Fruit fly (Drosophila melanogaster) whole organism, embryonic: ENCODE results near the gene MED15.

Source experiments
- B-H1 ChIP-seq: fragments of 200-800 bp; sonication (Bioruptor generic); IDR thresholded peaks from 3 replicates; pipeline ENCODE4 v1.3.6; 2022; ENCODE audit warnings: missing biosample characterization, missing genetic modification characterization
- Bteb2 ChIP-seq: fragments of 200-800 bp; sonication (Bioruptor generic); optimal IDR thresholded peaks from 2 replicates; lab custom pipeline; 2016; ENCODE audit warnings: missing biosample characterization, missing genetic modification characterization
- CG10147 ChIP-seq: fragments of 200-800 bp; sonication (Bioruptor generic); optimal IDR thresholded peaks from 2 replicates; lab custom pipeline; 2019; ENCODE audit warnings: missing biosample characterization, mild to moderate bottlenecking, missing genetic modification characterization, moderate library complexity
- CG1024 ChIP-seq: fragments of 200-800 bp; sonication (Bioruptor generic); IDR thresholded peaks from 2 replicates; pipeline ENCODE4 v1.3.6; 2022; ENCODE audit warnings: missing biosample characterization, missing genetic modification characterization
- CG11247 ChIP-seq: fragments of 200-800 bp; sonication (Bioruptor generic); IDR thresholded peaks from 2 replicates; pipeline ENCODE4 v1.3.6; 2022; ENCODE audit warnings: missing biosample characterization, missing genetic modification characterization
- CG11695 ChIP-seq: fragments of 200-800 bp; sonication (Bioruptor generic); IDR thresholded peaks from 3 replicates; pipeline ENCODE4 v1.3.6; 2022; ENCODE audit warnings: missing biosample characterization, missing genetic modification characterization
- CG13775 ChIP-seq: fragments of 200-800 bp; sonication (Bioruptor generic); optimal IDR thresholded peaks from 3 replicates; lab custom pipeline; 2017; ENCODE audit warnings: missing biosample characterization, mild to moderate bottlenecking, missing genetic modification characterization
- CG16815 ChIP-seq: fragments of 200-800 bp; sonication (Bioruptor generic); optimal IDR thresholded peaks from 3 replicates; lab custom pipeline; 2017; ENCODE audit warnings: missing biosample characterization, mild to moderate bottlenecking, missing genetic modification characterization
- CG17328 ChIP-seq: fragments of 200-800 bp; sonication (Bioruptor generic); IDR thresholded peaks from 2 replicates; pipeline ENCODE4 v1.3.6; 2022; ENCODE audit warnings: missing biosample characterization, missing genetic modification characterization
- CG17385 ChIP-seq: fragments of 200-800 bp; sonication (Bioruptor generic); optimal IDR thresholded peaks from 3 replicates; lab custom pipeline; 2018; ENCODE audit warnings: missing biosample characterization, mild to moderate bottlenecking, missing genetic modification characterization
- CG34224 ChIP-seq: fragments of 200-800 bp; sonication (Bioruptor generic); IDR thresholded peaks from 3 replicates; pipeline ENCODE4 v1.3.6; 2022; ENCODE audit warnings: missing biosample characterization, missing genetic modification characterization; ENCODE audit not compliant: partially characterized antibody
- CG4424 ChIP-seq: fragments of 200-800 bp; sonication (Bioruptor generic); optimal IDR thresholded peaks from 3 replicates; lab custom pipeline; 2016; ENCODE audit warnings: missing biosample characterization, missing genetic modification characterization
- CG4707 ChIP-seq: fragments of 200-800 bp; sonication (Bioruptor generic); optimal IDR thresholded peaks from 2 replicates; lab custom pipeline; 2018; ENCODE audit warnings: missing biosample characterization, mild to moderate bottlenecking, missing genetic modification characterization, moderate library complexity
- CG4730 ChIP-seq: fragments of 200-800 bp; sonication (Bioruptor generic); IDR thresholded peaks from 2 replicates; pipeline ENCODE4 v1.3.6; 2022; ENCODE audit warnings: missing biosample characterization, missing genetic modification characterization
- CG6689 ChIP-seq: fragments of 200-800 bp; sonication (Bioruptor generic); IDR thresholded peaks from 2 replicates; pipeline ENCODE4 v1.3.6; 2022; ENCODE audit warnings: missing biosample characterization, missing genetic modification characterization
- CG7271 ChIP-seq: fragments of 200-800 bp; sonication (Bioruptor generic); optimal IDR thresholded peaks from 2 replicates; lab custom pipeline; 2018; ENCODE audit warnings: missing biosample characterization, mild to moderate bottlenecking, missing genetic modification characterization, moderate library complexity
- CG9215 ChIP-seq: fragments of 200-800 bp; sonication (Bioruptor generic); IDR thresholded peaks from 2 replicates; pipeline ENCODE4 v1.3.6; 2022; ENCODE audit warnings: missing biosample characterization, missing genetic modification characterization
- CG9797 ChIP-seq: fragments of 200-800 bp; sonication (Bioruptor generic); optimal IDR thresholded peaks from 3 replicates; lab custom pipeline; 2018; ENCODE audit warnings: missing biosample characterization, mild to moderate bottlenecking, missing genetic modification characterization
- CG9876 ChIP-seq: fragments of 200-800 bp; sonication (Bioruptor generic); optimal IDR thresholded peaks from 2 replicates; lab custom pipeline; 2016; ENCODE audit warnings: missing biosample characterization, missing genetic modification characterization
- D19B ChIP-seq: fragments of 200-800 bp; sonication (Bioruptor generic); optimal IDR thresholded peaks from 2 replicates; lab custom pipeline; 2017; ENCODE audit warnings: missing biosample characterization, mild to moderate bottlenecking, missing genetic modification characterization
- Dip2 ChIP-seq: fragments of 200-800 bp; sonication (Bioruptor generic); IDR thresholded peaks from 2 replicates; pipeline ENCODE4 v1.3.6; 2022; ENCODE audit warnings: missing biosample characterization, missing genetic modification characterization
- HLHmδ ChIP-seq: fragments of 200-800 bp; sonication (Bioruptor generic); optimal IDR thresholded peaks from 2 replicates; lab custom pipeline; 2018; ENCODE audit warnings: missing biosample characterization, mild to moderate bottlenecking, missing genetic modification characterization, moderate library complexity
- Hand ChIP-seq: fragments of 200-800 bp; sonication (Bioruptor generic); optimal IDR thresholded peaks from 2 replicates; lab custom pipeline; 2017; ENCODE audit warnings: mild to moderate bottlenecking, missing biosample characterization, missing genetic modification reagents, missing genetic modification characterization
- HmgZ ChIP-seq: fragments of 200-800 bp; sonication (Bioruptor generic); optimal IDR thresholded peaks from 2 replicates; lab custom pipeline; 2018; ENCODE audit warnings: missing biosample characterization, mild to moderate bottlenecking, missing genetic modification characterization
- MESR4 ChIP-seq: fragments of 200-800 bp; sonication (Bioruptor generic); optimal IDR thresholded peaks from 2 replicates; lab custom pipeline; 2018; ENCODE audit warnings: missing biosample characterization, mild to moderate bottlenecking, missing genetic modification characterization, moderate library complexity
- NC2β ChIP-seq: fragments of 200-800 bp; sonication (Bioruptor generic); optimal IDR thresholded peaks from 2 replicates; lab custom pipeline; 2016; ENCODE audit warnings: missing biosample characterization, missing genetic modification characterization
- Sox100B ChIP-seq: fragments of 200-800 bp; sonication (Bioruptor generic); optimal IDR thresholded peaks from 3 replicates; lab custom pipeline; 2018; ENCODE audit warnings: missing biosample characterization, mild to moderate bottlenecking, missing genetic modification characterization
- Spps ChIP-seq: fragments of 200-800 bp; sonication (Bioruptor generic); optimal IDR thresholded peaks from 2 replicates; lab custom pipeline; 2018; ENCODE audit warnings: missing biosample characterization, mild to moderate bottlenecking, missing genetic modification characterization
- Sry-δ ChIP-seq: fragments of 200-800 bp; sonication (Bioruptor generic); optimal IDR thresholded peaks from 2 replicates; lab custom pipeline; 2016; ENCODE audit warnings: missing biosample characterization, missing genetic modification characterization
- Stat92E ChIP-seq, 3 experiments: fragments of >200 bp in 2 of 3; fragments of 200-800 bp in 1 of 3; sonication (Bioruptor generic) in 1 of 3; optimal IDR thresholded peaks; 2 replicates each; lab custom pipeline; 2017 to 2019; ENCODE audit warnings: missing biosample characterization in 3 of 3, missing genetic modification characterization in 3 of 3, mild to moderate bottlenecking in 1 of 3, moderate library complexity in 1 of 3
- ab ChIP-seq: fragments of 200-800 bp; sonication (Bioruptor generic); optimal IDR thresholded peaks from 2 replicates; lab custom pipeline; 2016; ENCODE audit warnings: missing biosample characterization, missing genetic modification characterization
- btn ChIP-seq: fragments of 200-800 bp; sonication (Bioruptor generic); optimal IDR thresholded peaks from 2 replicates; lab custom pipeline; 2016; ENCODE audit warnings: missing biosample characterization, missing genetic modification characterization
- cas ChIP-seq: fragments of 200-800 bp; sonication (Bioruptor generic); IDR thresholded peaks from 2 replicates; pipeline ENCODE4 v1.3.6; 2022; ENCODE audit warnings: missing biosample characterization, missing genetic modification characterization
- corto ChIP-seq: fragments of 200-800 bp; sonication (Bioruptor generic); optimal IDR thresholded peaks from 2 replicates; lab custom pipeline; 2016; ENCODE audit warnings: missing biosample characterization, mild to moderate bottlenecking, missing genetic modification characterization, moderate library complexity
- dan ChIP-seq: fragments of 200-800 bp; sonication (Bioruptor generic); IDR thresholded peaks from 2 replicates; pipeline ENCODE4 v1.3.6; 2022; ENCODE audit warnings: missing biosample characterization, missing genetic modification characterization
- grau ChIP-seq: fragments of 200-800 bp; optimal IDR thresholded peaks from 3 replicates; lab custom pipeline; 2019; ENCODE audit warnings: missing biosample characterization, mild to moderate bottlenecking, missing genetic modification characterization, moderate library complexity
- ind ChIP-seq: fragments of 200-800 bp; sonication (Bioruptor generic); optimal IDR thresholded peaks from 3 replicates; lab custom pipeline; 2016; ENCODE audit warnings: missing biosample characterization, missing genetic modification characterization
- lmd ChIP-seq: fragments of 200-800 bp; sonication (Bioruptor generic); IDR thresholded peaks from 2 replicates; pipeline ENCODE4 v1.3.6; 2022; ENCODE audit warnings: missing biosample characterization, missing genetic modification characterization
- nerfin-2 ChIP-seq: fragments of 200-800 bp; sonication (Bioruptor generic); IDR thresholded peaks from 2 replicates; pipeline ENCODE4 v1.3.6; 2022; ENCODE audit warnings: missing biosample characterization, missing genetic modification characterization; ENCODE audit not compliant: partially characterized antibody
- nmo ChIP-seq: fragments of 200-800 bp; sonication (Bioruptor generic); optimal IDR thresholded peaks from 2 replicates; lab custom pipeline; 2018; ENCODE audit warnings: missing biosample characterization, mild to moderate bottlenecking, missing genetic modification characterization, moderate library complexity
- onecut ChIP-seq: fragments of 200-800 bp; sonication (Bioruptor generic); IDR thresholded peaks from 2 replicates; pipeline ENCODE4 v1.3.6; 2022; ENCODE audit warnings: missing biosample characterization, missing genetic modification characterization
- p53 ChIP-seq: fragments of 200-800 bp; sonication (Bioruptor generic); optimal IDR thresholded peaks from 2 replicates; lab custom pipeline; 2016; ENCODE audit warnings: missing biosample characterization, missing genetic modification characterization
- peb ChIP-seq: fragments of 200-800 bp; sonication (Bioruptor generic); IDR thresholded peaks from 2 replicates; pipeline ENCODE4 v1.3.6; 2022; ENCODE audit warnings: missing biosample characterization, missing genetic modification characterization
- prd ChIP-seq, 3 experiments: fragments of >200 bp in 2 of 3; fragments of 200-800 bp in 1 of 3; sonication (Bioruptor generic) in 1 of 3; optimal IDR thresholded peaks in 2 of 3; IDR thresholded peaks in 1 of 3; 2 replicates in 2 of 3; 3 replicates in 1 of 3; pipeline versions ENCODE4 v1.3.6 to Lab custom; 2017 to 2022; ENCODE audit warnings: missing biosample characterization in 1 of 3, missing genetic modification characterization in 1 of 3
- rib ChIP-seq: fragments of 200-800 bp; sonication (Bioruptor generic); IDR thresholded peaks from 2 replicates; pipeline ENCODE4 v1.3.6; 2022; ENCODE audit warnings: missing biosample characterization, missing genetic modification characterization
- salm ChIP-seq: fragments of 200-800 bp; sonication (Bioruptor generic); optimal IDR thresholded peaks from 2 replicates; lab custom pipeline; 2018; ENCODE audit warnings: missing biosample characterization, mild to moderate bottlenecking, missing genetic modification characterization
- shn ChIP-seq: fragments of 200-800 bp; sonication (Bioruptor generic); optimal IDR thresholded peaks from 3 replicates; lab custom pipeline; 2016; ENCODE audit warnings: missing biosample characterization, missing genetic modification characterization
- sob ChIP-seq: fragments of 200-800 bp; sonication (Bioruptor generic); IDR thresholded peaks from 2 replicates; pipeline ENCODE4 v1.3.6; 2022; ENCODE audit warnings: missing biosample characterization, missing genetic modification characterization
- ttk ChIP-seq: fragments of 200-800 bp; sonication (Bioruptor generic); IDR thresholded peaks from 2 replicates; pipeline ENCODE4 v2.1.2; 2022; ENCODE audit warnings: missing biosample characterization, missing genetic modification characterization
- twi ChIP-seq: fragments of 200-800 bp; optimal IDR thresholded peaks from 2 replicates; lab custom pipeline; 2019; ENCODE audit warnings: missing biosample characterization, mild to moderate bottlenecking, missing genetic modification characterization, moderate library complexity

The MED15 gene

DNA sequence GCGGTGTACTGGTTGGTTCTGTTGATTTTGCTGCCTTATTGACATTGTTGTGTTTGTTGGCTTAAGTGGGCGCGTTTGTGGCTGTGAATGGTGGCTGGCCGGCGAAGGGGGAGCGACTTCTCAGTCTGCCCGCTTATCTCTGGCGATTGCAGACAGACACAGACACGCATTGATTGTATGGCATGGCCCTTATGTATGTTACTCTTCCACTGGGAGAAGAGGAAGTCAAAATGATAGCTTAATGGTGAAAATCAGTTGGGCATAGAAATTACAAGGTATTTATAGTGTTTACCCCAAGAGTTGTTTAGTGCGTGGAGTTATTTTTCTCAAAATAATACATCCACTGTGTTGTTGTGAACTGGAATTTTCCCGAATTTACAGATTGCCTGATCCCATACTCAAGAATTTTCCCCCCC lies 13.0 kb downstream of the MED15 start (continued):
- peak; percentile 91 for TF ChIP-seq onecut (GFP tag; lab: Robert Waterston, UW)
- TF ChIP-seq Spps, result peak; percentile 69
- peak; percentile 61 for TF ChIP-seq CG10147 (GFP tag; lab: Kevin White, UChicago)
- TF ChIP-seq CG34224 (GFP tag; lab: Robert Waterston, UW), result no peak
- TF ChIP-seq Bteb2 (GFP tag; lab: Kevin White, UChicago), result peak; percentile 70
- peak in 1 of 3 experiments; percentile 19 for TF ChIP-seq Stat92E (GFP tag; optimal IDR thresholded peaks at IDR 0.05; lab: Kevin White, UChicago)
- TF ChIP-seq CG4424 (GFP tag; lab: Kevin White, UChicago), result peak; percentile 81
- peak; percentile 69; the same call in 1 of the 2 replicates for TF ChIP-seq peb (GFP tag; lab: Robert Waterston, UW)
- TF ChIP-seq MESR4, result peak; percentile 52
- TF ChIP-seq prd (optimal IDR thresholded peaks at IDR 0.05; lab: Kevin White, UChicago), result no peak
- peak; percentile 64; the same call in 2 of the 3 replicates for TF ChIP-seq prd (GFP tag; IDR thresholded peaks at IDR 0.05; lab: Robert Waterston, UW)
- TF ChIP-seq CG11247 (GFP tag; lab: Robert Waterston, UW), result peak; percentile 87
- TF ChIP-seq rib (GFP tag; lab: Robert Waterston, UW), result peak; percentile 90
- TF ChIP-seq corto, result peak; percentile 28
- TF ChIP-seq CG4707 (GFP tag; lab: Kevin White, UChicago), result peak; percentile 95
- TF ChIP-seq D19B (GFP tag; lab: Kevin White, UChicago), result peak; percentile 58
- peak; percentile 36 for TF ChIP-seq ind (GFP tag; lab: Kevin White, UChicago)
- peak; percentile 45; the same call in 1 of the 2 replicates for TF ChIP-seq CG9215 (GFP tag; lab: Robert Waterston, UW)
- peak; percentile 95 for TF ChIP-seq HmgZ (tag; lab: Kevin White, UChicago)
- peak; percentile 79 for TF ChIP-seq p53 (GFP tag; lab: Kevin White, UChicago)
- peak; percentile 91 for TF ChIP-seq CG17385 (GFP tag; lab: Kevin White, UChicago)
- TF ChIP-seq shn (GFP tag; lab: Kevin White, UChicago), result peak; percentile 82
- TF ChIP-seq lmd (GFP tag; lab: Robert Waterston, UW), result peak; percentile 45
- TF ChIP-seq cas (GFP tag; lab: Robert Waterston, UW), result peak; percentile 41; the same call in 1 of the 2 replicates
- TF ChIP-seq Sry-δ, result peak; percentile 62
- no peak for TF ChIP-seq Dip2 (GFP tag; lab: Robert Waterston, UW)
- peak; percentile 89 for TF ChIP-seq btn (GFP tag; lab: Kevin White, UChicago)
- peak; percentile 92 for TF ChIP-seq Sox100B
- TF ChIP-seq NC2β, result peak; percentile 89
- TF ChIP-seq ttk (GFP tag; lab: Robert Waterston, UW), result peak; percentile 73; the same call in 1 of the 2 replicates
- TF ChIP-seq CG9797 (GFP tag; lab: Kevin White, UChicago), result peak; percentile 41
- TF ChIP-seq nerfin-2 (GFP tag; lab: Robert Waterston, UW), result no peak
- peak; percentile 64 for TF ChIP-seq CG7271 (tag; lab: Kevin White, UChicago)
- TF ChIP-seq CG4730 (GFP tag; lab: Robert Waterston, UW), result 0 out of 2 replicates have a peak, but pooled peaks have one; percentile 33
- peak; percentile 68 for TF ChIP-seq CG13775 (GFP tag; lab: Kevin White, UChicago)
- TF ChIP-seq grau (tag; lab: Kevin White, UChicago), result peak; percentile 48
- TF ChIP-seq CG16815 (GFP tag; lab: Kevin White, UChicago), result peak; percentile 20
- TF ChIP-seq B-H1 (GFP tag; lab: Robert Waterston, UW), result peak; percentile 64; the same call in 2 of the 3 replicates
- TF ChIP-seq HLHmδ (GFP tag; lab: Kevin White, UChicago), result peak; percentile 98
- peak; percentile 83 for TF ChIP-seq CG11695 (GFP tag; lab: Robert Waterston, UW)
- peak; percentile 76 for TF ChIP-seq Hand
- TF ChIP-seq CG6689 (GFP tag; lab: Robert Waterston, UW), result peak; percentile 79
- peak; percentile 79 for TF ChIP-seq salm (tag; lab: Kevin White, UChicago)
- no peak for TF ChIP-seq dan (GFP tag; lab: Robert Waterston, UW)
- TF ChIP-seq twi (tag; lab: Kevin White, UChicago), result peak; percentile 56
- TF ChIP-seq CG1024 (GFP tag; lab: Robert Waterston, UW), result peak; percentile 85
- no peak for TF ChIP-seq ab (GFP tag; lab: Kevin White, UChicago)
- TF ChIP-seq CG17328, result peak; percentile 84
- TF ChIP-seq sob (GFP tag; lab: Robert Waterston, UW), result peak; percentile 89
- peak; percentile 90 for TF ChIP-seq CG9876 (GFP tag; lab: Kevin White, UChicago)
- peak; percentile 26 for TF ChIP-seq nmo (GFP tag; lab: Kevin White, UChicago)
